Worm (Caenorhabditis elegans): ENCODE data around the gene mmaa-1.

The mmaa-1 gene

DNA sequence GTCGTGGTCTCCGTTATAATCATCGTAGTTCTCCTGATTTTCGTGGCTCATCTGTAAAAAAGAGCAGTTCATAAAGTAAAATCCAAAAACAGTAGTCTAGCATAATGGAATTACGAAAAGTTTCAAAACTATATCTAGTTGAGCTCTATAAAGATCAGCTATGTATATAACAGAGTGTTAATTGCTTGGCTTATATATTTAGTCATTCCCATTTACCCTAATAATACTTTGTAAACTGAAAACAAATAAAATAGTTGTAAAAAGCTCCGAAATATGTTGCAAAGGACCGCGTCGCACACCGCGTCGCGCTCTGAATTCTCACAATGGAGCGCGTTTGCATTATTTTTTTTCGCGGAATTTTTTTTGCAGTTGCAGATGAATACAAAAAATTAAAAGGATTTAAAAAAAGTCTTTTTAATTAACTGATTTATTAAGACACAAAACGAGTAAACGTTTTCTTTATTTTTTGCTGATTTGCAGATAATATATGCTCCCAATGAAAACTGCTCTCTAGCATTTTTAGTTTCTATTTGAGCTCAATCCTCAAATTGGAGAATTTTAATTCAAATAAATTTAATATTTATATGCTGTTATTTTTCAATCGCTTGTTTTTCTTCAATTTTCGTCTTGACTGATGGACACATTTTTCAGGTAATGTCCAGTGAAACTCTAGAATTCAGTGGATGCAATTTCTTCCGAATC is 50.8 kb downstream of the mmaa-1 start, which contains the start of the genes tcer-1 and ZK1127.5 (continued):
- TF ChIP-seq Y116A8C.19 (tag; optimal IDR thresholded peaks at IDR 0.05; ENCODE audit: borderline replicate concordance) = no peak
- TF ChIP-seq snpc-4 (tag; optimal IDR thresholded peaks at IDR 0.05) = no peak
- TF ChIP-seq nhr-12 (tag; optimal IDR thresholded peaks at IDR 0.05) = no peak
- TF ChIP-seq tlp-1 (tag; optimal IDR thresholded peaks at IDR 0.05) = no peak
- no peak for TF ChIP-seq C04F5.9 (tag; optimal IDR thresholded peaks at IDR 0.05)
- peak; percentile 43 for TF ChIP-seq skn-1 (tag; optimal IDR thresholded peaks at IDR 0.05)
- TF ChIP-seq xbp-1 (tag; optimal IDR thresholded peaks at IDR 0.05) = peak; percentile 42
- TF ChIP-seq unc-130 (tag; optimal IDR thresholded peaks at IDR 0.05) = no peak
- no peak for TF ChIP-seq lir-3 (tag; optimal IDR thresholded peaks at IDR 0.05; ENCODE audit: poor library complexity)
- TF ChIP-seq ama-1 (optimal IDR thresholded peaks at IDR 0.05) = no peak
- no peak for TF ChIP-seq unc-62 (GFP tag; optimal IDR thresholded peaks at IDR 0.05)
- TF ChIP-seq ztf-11 (tag; optimal IDR thresholded peaks at IDR 0.05) = no peak
- no peak for TF ChIP-seq jun-1 (tag; optimal IDR thresholded peaks at IDR 0.05)
- peak; percentile 63 for TF ChIP-seq snu-23 (GFP tag; optimal IDR thresholded peaks at IDR 0.05)
- no peak for TF ChIP-seq nhr-76 (tag; optimal IDR thresholded peaks at IDR 0.05)
- TF ChIP-seq blmp-1 (tag; optimal IDR thresholded peaks at IDR 0.05) = peak; percentile 57
- no peak for TF ChIP-seq pax-3 (tag; optimal IDR thresholded peaks at IDR 0.05)
- TF ChIP-seq efl-3 (GFP tag; optimal IDR thresholded peaks at IDR 0.05) = no peak
- TF ChIP-seq sptf-1 (tag; optimal IDR thresholded peaks at IDR 0.05) = no peak
- TF ChIP-seq unc-30 (tag; optimal IDR thresholded peaks at IDR 0.05) = no peak
- TF ChIP-seq hlh-17 (GFP tag; optimal IDR thresholded peaks at IDR 0.05; ENCODE audit: borderline replicate concordance) = no peak
- TF ChIP-seq nhr-47 (tag; optimal IDR thresholded peaks at IDR 0.05) = peak; percentile 56
- no peak for TF ChIP-seq fkh-4 (tag; optimal IDR thresholded peaks at IDR 0.05; ENCODE audit: borderline replicate concordance)
- peak; percentile 54 to 82 (median 59) for TF ChIP-seq dpl-1 (GFP tag; optimal IDR thresholded peaks at IDR 0.05)
- peak; percentile 44 for TF ChIP-seq dsc-1 (tag; optimal IDR thresholded peaks at IDR 0.05)
- no peak for TF ChIP-seq aha-1 (tag; optimal IDR thresholded peaks at IDR 0.05)
- TF ChIP-seq C34B4.2 (tag; optimal IDR thresholded peaks at IDR 0.05) = no peak
- no peak for TF ChIP-seq zip-4 (GFP tag; optimal IDR thresholded peaks at IDR 0.05)
- peak; percentile 26 to 70 (median 39) for TF ChIP-seq ceh-82 (tag; optimal IDR thresholded peaks at IDR 0.05)
- no peak for TF ChIP-seq unc-98 (GFP tag; IDR thresholded peaks at IDR 0.05)
- no peak for TF ChIP-seq ceh-88 (GFP tag; IDR thresholded peaks at IDR 0.05)
- no peak for TF ChIP-seq lin-39 (tag; optimal IDR thresholded peaks at IDR 0.05)

Data from whole organism, L1 larva.